Fruit fly (Drosophila melanogaster): ENCODE data around the gene cyc.

The cyc gene

DNA sequence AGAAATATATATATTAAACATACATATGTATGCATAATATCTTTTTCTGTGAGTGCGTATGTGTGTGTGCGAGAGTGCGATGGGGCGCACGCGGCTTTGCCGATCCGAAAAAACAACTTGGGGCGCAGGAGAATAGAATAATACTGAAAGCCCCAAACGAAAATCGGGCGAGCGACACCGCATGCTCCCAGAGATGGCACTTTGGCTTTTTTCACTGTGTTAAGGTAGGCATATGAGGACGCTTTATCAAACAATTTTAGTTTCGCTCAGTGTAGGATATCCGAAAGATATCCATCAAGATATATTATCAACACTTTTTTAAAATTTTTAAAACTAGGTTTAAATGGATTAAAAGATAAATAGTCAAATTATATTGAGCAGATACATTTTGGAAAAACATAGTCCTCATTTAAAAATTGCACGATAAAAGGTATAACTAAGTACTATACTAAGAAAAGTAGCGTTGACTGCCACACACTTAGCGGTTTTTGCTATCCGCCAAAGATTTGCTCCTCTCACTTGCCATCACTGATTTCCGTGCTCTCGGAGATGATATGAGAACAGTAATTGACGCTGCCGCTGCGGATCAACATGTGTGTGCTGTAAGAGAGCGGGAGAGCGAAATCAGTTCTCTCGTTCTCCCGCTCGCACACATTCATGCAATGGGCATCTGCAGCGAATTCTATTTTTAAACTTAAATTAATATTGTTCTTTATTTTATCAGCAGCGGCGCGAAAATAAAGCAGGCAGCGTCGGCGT, 24.6 kb downstream of the cyc start (continued):
- TF ChIP-seq lz (GFP tag; optimal IDR thresholded peaks at IDR 0.05), result peak; percentile 80
- peak; percentile 63 for TF ChIP-seq Sox102F (GFP tag; optimal IDR thresholded peaks at IDR 0.05)
- TF ChIP-seq CG6808 (GFP tag; optimal IDR thresholded peaks at IDR 0.05), result peak; percentile 43
- TF ChIP-seq CG11294 (GFP tag; IDR thresholded peaks at IDR 0.05), result no peak
- peak; percentile 44 for TF ChIP-seq CG8319 (GFP tag; optimal IDR thresholded peaks at IDR 0.05)
- peak; percentile 63 for TF ChIP-seq Ets96B (tag; optimal IDR thresholded peaks at IDR 0.05)
- TF ChIP-seq Hr4 (GFP tag; optimal IDR thresholded peaks at IDR 0.05), result peak; percentile 63
- TF ChIP-seq pdm3 (GFP tag; optimal IDR thresholded peaks at IDR 0.05), result peak; percentile 73
- no peak for TF ChIP-seq vri (GFP tag; optimal IDR thresholded peaks at IDR 0.05)
- no peak; the same call in 1 of the 2 replicates for TF ChIP-seq Gug (GFP tag; IDR thresholded peaks at IDR 0.05)
- TF ChIP-seq CG31627 (GFP tag; optimal IDR thresholded peaks at IDR 0.05), result peak; percentile 67
- TF ChIP-seq topi (GFP tag; optimal IDR thresholded peaks at IDR 0.05), result peak; percentile 77
- TF ChIP-seq CG6163 (GFP tag; IDR thresholded peaks at IDR 0.05), result peak; percentile 59; the same call in 2 of the 3 replicates
- TF ChIP-seq CG3032 (tag; optimal IDR thresholded peaks at IDR 0.05), result peak; percentile 62
- TF ChIP-seq Eip93F (GFP tag; optimal IDR thresholded peaks at IDR 0.05), result peak; percentile 9
- peak; percentile 14 for TF ChIP-seq CG11902 (GFP tag; optimal IDR thresholded peaks at IDR 0.05)
- TF ChIP-seq Eip78C (GFP tag), result peak; percentile 95
- peak; percentile 26 for TF ChIP-seq CG11762 (GFP tag; optimal IDR thresholded peaks at IDR 0.05; ENCODE audit: insufficient read depth)
- peak; percentile 36 for TF ChIP-seq Blimp-1 (GFP tag; optimal IDR thresholded peaks at IDR 0.05)
- TF ChIP-seq CG8632 (GFP tag; optimal IDR thresholded peaks at IDR 0.05), result peak; percentile 58
- peak; percentile 62 for TF ChIP-seq CG4318 (GFP tag; optimal IDR thresholded peaks at IDR 0.05)
- peak; percentile 73 for TF ChIP-seq CG32006 (GFP tag; optimal IDR thresholded peaks at IDR 0.05)
- peak; percentile 49 for TF ChIP-seq CG34406 (GFP tag; optimal IDR thresholded peaks at IDR 0.05)
- no peak for TF ChIP-seq Lpt (GFP tag; optimal IDR thresholded peaks at IDR 0.05)
- peak; percentile 68 for TF ChIP-seq net (GFP tag; optimal IDR thresholded peaks at IDR 0.05)
- TF ChIP-seq fkh (GFP tag; optimal IDR thresholded peaks at IDR 0.05), result no peak
- TF ChIP-seq Smox (GFP tag; optimal IDR thresholded peaks at IDR 0.05), result peak; percentile 27
- no peak for TF ChIP-seq CG1621 (tag; optimal IDR thresholded peaks at IDR 0.05)
- TF ChIP-seq CG6276 (GFP tag; optimal IDR thresholded peaks at IDR 0.05), result peak; percentile 39
- peak; percentile 82 for TF ChIP-seq esn (GFP tag; optimal IDR thresholded peaks at IDR 0.05)
- TF ChIP-seq spab (GFP tag; optimal IDR thresholded peaks at IDR 0.05), result peak; percentile 56
- peak in 1 of 2 experiments; percentile 69 for TF ChIP-seq salr (GFP tag; optimal IDR thresholded peaks at IDR 0.05)
- TF ChIP-seq CG15336 (GFP tag; IDR thresholded peaks at IDR 0.05), result no peak; the same call in 1 of the 2 replicates
- peak; percentile 41; the same call in 2 of the 3 replicates for TF ChIP-seq eg (GFP tag; IDR thresholded peaks at IDR 0.05)
- TF ChIP-seq Hr38 (GFP tag; optimal IDR thresholded peaks at IDR 0.05), result no peak
- peak; percentile 4 for TF ChIP-seq CG6854 (GFP tag; optimal IDR thresholded peaks at IDR 0.05)

DNA sequence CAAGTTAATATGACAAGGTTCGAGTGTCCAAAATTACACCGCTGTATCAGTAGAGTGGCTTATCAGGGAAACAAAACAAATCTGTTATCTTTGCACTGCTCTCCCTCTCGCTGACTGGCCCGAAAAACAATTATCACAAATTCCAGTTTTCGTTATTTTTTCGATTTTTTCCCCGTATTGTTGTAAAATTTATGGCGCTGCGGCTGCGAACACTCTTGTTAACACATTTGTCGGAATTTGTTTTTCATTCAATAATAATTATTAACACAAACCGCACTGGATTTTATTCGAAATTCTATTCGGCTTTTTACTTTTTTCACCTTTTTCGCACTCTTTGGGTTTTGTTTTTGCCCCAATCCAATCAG, 25.2 kb downstream of the cyc start:
- TF ChIP-seq Eip75B (GFP tag; optimal IDR thresholded peaks at IDR 0.05), result no peak
- TF ChIP-seq CG8632 (GFP tag; optimal IDR thresholded peaks at IDR 0.05), result no peak
- TF ChIP-seq fkh (GFP tag; optimal IDR thresholded peaks at IDR 0.05), result no peak
- TF ChIP-seq Hr39 (GFP tag; optimal IDR thresholded peaks at IDR 0.05), result no peak
- TF ChIP-seq CG16779 (tag; optimal IDR thresholded peaks at IDR 0.05), result no peak
- TF ChIP-seq salr (GFP tag; optimal IDR thresholded peaks at IDR 0.05), result no peak
- no peak for TF ChIP-seq achi (GFP tag; optimal IDR thresholded peaks at IDR 0.05)
- no peak for TF ChIP-seq Eip93F (GFP tag; optimal IDR thresholded peaks at IDR 0.05)
- no peak for TF ChIP-seq CG6854 (GFP tag; optimal IDR thresholded peaks at IDR 0.05)
- TF ChIP-seq CG6808 (GFP tag; optimal IDR thresholded peaks at IDR 0.05), result no peak
- TF ChIP-seq dac (GFP tag; optimal IDR thresholded peaks at IDR 0.05), result no peak
- TF ChIP-seq Ets96B (tag; optimal IDR thresholded peaks at IDR 0.05), result no peak

All from whole organism, prepupa.